Fruit fly (Drosophila melanogaster): ENCODE results near the gene mus304.

The mus304 gene

dm6 chr3L:18137197-18137596 lies 27.6 kb downstream of the mus304 start:
- TF ChIP-seq Myc (optimal IDR thresholded peaks at IDR 0.05), result no peak
- no peak for TF ChIP-seq Sin3A (optimal IDR thresholded peaks at IDR 0.05)
- no peak for TF ChIP-seq ttk (optimal IDR thresholded peaks at IDR 0.05)
- no peak for TF ChIP-seq h (optimal IDR thresholded peaks at IDR 0.05)
- TF ChIP-seq insv (optimal IDR thresholded peaks at IDR 0.05), result no peak

dm6 chr3L:18138280-18138679 lies 28.7 kb downstream of the mus304 start:
- TF ChIP-seq psq (optimal IDR thresholded peaks at IDR 0.05) (no peak), h (optimal IDR thresholded peaks at IDR 0.05) (no peak), insv (optimal IDR thresholded peaks at IDR 0.05) (no peak), Myc (optimal IDR thresholded peaks at IDR 0.05) (no peak), ttk (optimal IDR thresholded peaks at IDR 0.05) (no peak), Sin3A (optimal IDR thresholded peaks at IDR 0.05) (no peak)

dm6 chr3L:18139184-18139629 lies 29.6 kb downstream of the mus304 start, which contains the start of gene geko:
Gene geko, plus strand, starts transcription at chr3L:18139402.
- TF ChIP-seq psq (optimal IDR thresholded peaks at IDR 0.05) (no peak), ttk (optimal IDR thresholded peaks at IDR 0.05) (no peak), Sin3A (optimal IDR thresholded peaks at IDR 0.05) (no peak), h (optimal IDR thresholded peaks at IDR 0.05) (no peak), Myc (optimal IDR thresholded peaks at IDR 0.05) (no peak), insv (optimal IDR thresholded peaks at IDR 0.05) (no peak)

dm6 chr3L:18142969-18143368 lies 33.4 kb downstream of the mus304 start:
- TF ChIP-seq ttk (optimal IDR thresholded peaks at IDR 0.05) (no peak), insv (optimal IDR thresholded peaks at IDR 0.05) (no peak), psq (optimal IDR thresholded peaks at IDR 0.05) (no peak), Sin3A (optimal IDR thresholded peaks at IDR 0.05) (no peak), Myc (optimal IDR thresholded peaks at IDR 0.05) (no peak), h (optimal IDR thresholded peaks at IDR 0.05) (no peak)

- no peak for TF ChIP-seq h (optimal IDR thresholded peaks at IDR 0.05)
- TF ChIP-seq Myc (optimal IDR thresholded peaks at IDR 0.05), result no peak
- TF ChIP-seq insv (optimal IDR thresholded peaks at IDR 0.05), result no peak
- no peak for TF ChIP-seq ttk (optimal IDR thresholded peaks at IDR 0.05)
- no peak for TF ChIP-seq Sin3A (optimal IDR thresholded peaks at IDR 0.05)
- no peak for TF ChIP-seq psq (optimal IDR thresholded peaks at IDR 0.05)
Observed at dm6 chr3L:18144620-18145019, 35.0 kb downstream of the mus304 start.

- no peak for TF ChIP-seq ttk (optimal IDR thresholded peaks at IDR 0.05)
- TF ChIP-seq h (optimal IDR thresholded peaks at IDR 0.05), result no peak
- TF ChIP-seq psq (optimal IDR thresholded peaks at IDR 0.05), result no peak
- TF ChIP-seq Myc (optimal IDR thresholded peaks at IDR 0.05), result no peak
- TF ChIP-seq insv (optimal IDR thresholded peaks at IDR 0.05), result no peak
- TF ChIP-seq Sin3A (optimal IDR thresholded peaks at IDR 0.05), result no peak
Observed at dm6 chr3L:18146833-18147232, 37.2 kb downstream of the mus304 start.

dm6 chr3L:18147596-18147995 lies 38.0 kb downstream of the mus304 start:
- TF ChIP-seq Sin3A (optimal IDR thresholded peaks at IDR 0.05) (no peak), h (optimal IDR thresholded peaks at IDR 0.05) (no peak), insv (optimal IDR thresholded peaks at IDR 0.05) (no peak), psq (optimal IDR thresholded peaks at IDR 0.05) (no peak), Myc (optimal IDR thresholded peaks at IDR 0.05) (no peak), ttk (optimal IDR thresholded peaks at IDR 0.05) (no peak)

dm6 chr3L:18148418-18148973 lies 38.9 kb downstream of the mus304 start, which contains the start of gene CG7330:
Gene CG7330, plus strand, starts transcription at chr3L:18148923.
- TF ChIP-seq ttk (optimal IDR thresholded peaks at IDR 0.05) (no peak), Myc (optimal IDR thresholded peaks at IDR 0.05) (no peak), h (optimal IDR thresholded peaks at IDR 0.05) (no peak), Sin3A (optimal IDR thresholded peaks at IDR 0.05) (no peak), insv (optimal IDR thresholded peaks at IDR 0.05) (no peak), psq (optimal IDR thresholded peaks at IDR 0.05) (no peak)

dm6 chr3L:18154140-18154539 lies 44.5 kb downstream of the mus304 start:
- no peak for TF ChIP-seq Sin3A (optimal IDR thresholded peaks at IDR 0.05)
- TF ChIP-seq ttk (optimal IDR thresholded peaks at IDR 0.05), result no peak
- no peak for TF ChIP-seq insv (optimal IDR thresholded peaks at IDR 0.05)
- TF ChIP-seq h (optimal IDR thresholded peaks at IDR 0.05), result no peak
- TF ChIP-seq psq (optimal IDR thresholded peaks at IDR 0.05), result no peak
- no peak for TF ChIP-seq Myc (optimal IDR thresholded peaks at IDR 0.05)

- no peak for TF ChIP-seq Sin3A (optimal IDR thresholded peaks at IDR 0.05)
- TF ChIP-seq Myc (optimal IDR thresholded peaks at IDR 0.05), result no peak
- no peak for TF ChIP-seq h (optimal IDR thresholded peaks at IDR 0.05)
- no peak for TF ChIP-seq insv (optimal IDR thresholded peaks at IDR 0.05)
- no peak for TF ChIP-seq psq (optimal IDR thresholded peaks at IDR 0.05)
- no peak for TF ChIP-seq ttk (optimal IDR thresholded peaks at IDR 0.05)
Observed at dm6 chr3L:18161175-18161574, 51.6 kb downstream of the mus304 start.

- no peak for TF ChIP-seq psq (optimal IDR thresholded peaks at IDR 0.05)
- TF ChIP-seq ttk (optimal IDR thresholded peaks at IDR 0.05), result no peak
- no peak for TF ChIP-seq h (optimal IDR thresholded peaks at IDR 0.05)
- TF ChIP-seq Myc (optimal IDR thresholded peaks at IDR 0.05), result no peak
- no peak for TF ChIP-seq insv (optimal IDR thresholded peaks at IDR 0.05)
Observed at dm6 chr3L:18162174-18162690, 52.6 kb downstream of the mus304 start, which contains the start of gene CG13699. Gene CG13699, minus strand, starts transcription at chr3L:18162522.

Measured in Kc167 (cell line).